Fruit fly (Drosophila melanogaster): Measurements from ENCODE around the gene Sf3b5.

DNA sequence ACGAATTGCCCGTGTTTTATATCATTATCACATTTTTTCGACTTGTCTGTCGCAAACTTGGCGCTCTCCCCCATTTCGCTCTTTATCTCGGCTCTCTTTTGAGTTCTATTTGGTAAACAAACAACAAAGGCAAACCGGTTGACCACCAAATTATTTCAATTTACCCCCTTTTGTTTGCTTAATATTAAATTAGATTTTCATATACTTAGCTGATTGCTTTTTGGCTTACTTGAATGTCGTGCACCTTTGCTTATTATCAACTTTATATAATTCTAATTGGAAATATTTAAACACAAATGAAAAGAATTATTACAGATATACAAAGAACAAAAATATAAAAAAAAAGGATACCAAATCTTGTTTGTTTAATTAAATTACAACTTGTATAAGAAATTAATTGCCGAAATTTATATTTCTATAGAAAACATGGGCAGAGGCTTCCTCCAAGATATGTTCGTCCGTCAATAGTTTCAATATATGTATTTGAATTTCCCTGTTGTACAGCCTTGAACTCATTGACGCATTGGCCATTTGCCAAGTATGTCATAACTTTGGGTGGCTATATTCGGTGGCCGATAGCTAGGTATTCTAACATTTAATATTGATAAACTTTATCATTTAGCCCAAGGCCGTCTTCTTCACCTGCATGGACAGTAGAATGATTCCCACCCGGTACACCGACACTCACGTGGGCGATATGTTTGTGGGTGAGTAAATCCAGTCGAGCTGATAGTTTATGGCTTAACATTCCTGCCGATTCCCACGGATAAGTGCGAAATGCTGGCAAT, 33.7 kb downstream of the Sf3b5 start:
- TF ChIP-seq psq (GFP tag; optimal IDR thresholded peaks at IDR 0.05), result no peak
- no peak for TF ChIP-seq brk (GFP tag; optimal IDR thresholded peaks at IDR 0.05)
- no peak for TF ChIP-seq Hr78 (GFP tag; optimal IDR thresholded peaks at IDR 0.05)
- TF ChIP-seq br (GFP tag; optimal IDR thresholded peaks at IDR 0.05), result no peak
- no peak for TF ChIP-seq Rel (GFP tag; optimal IDR thresholded peaks at IDR 0.05)
- no peak for TF ChIP-seq Rel (tag; optimal IDR thresholded peaks at IDR 0.05)
- no peak for TF ChIP-seq pan (optimal IDR thresholded peaks at IDR 0.05)
- no peak for TF ChIP-seq CG9705 (GFP tag; optimal IDR thresholded peaks at IDR 0.05)
- TF ChIP-seq h (GFP tag; optimal IDR thresholded peaks at IDR 0.05), result no peak
- no peak for TF ChIP-seq usp (GFP tag; optimal IDR thresholded peaks at IDR 0.05)
